Fruit fly (Drosophila melanogaster): ENCODE data around the gene CG46306.
A peak's percentile ranks its signal among the peaks of the same experiment; 100 is the strongest.

Gene CG46306

DNA sequence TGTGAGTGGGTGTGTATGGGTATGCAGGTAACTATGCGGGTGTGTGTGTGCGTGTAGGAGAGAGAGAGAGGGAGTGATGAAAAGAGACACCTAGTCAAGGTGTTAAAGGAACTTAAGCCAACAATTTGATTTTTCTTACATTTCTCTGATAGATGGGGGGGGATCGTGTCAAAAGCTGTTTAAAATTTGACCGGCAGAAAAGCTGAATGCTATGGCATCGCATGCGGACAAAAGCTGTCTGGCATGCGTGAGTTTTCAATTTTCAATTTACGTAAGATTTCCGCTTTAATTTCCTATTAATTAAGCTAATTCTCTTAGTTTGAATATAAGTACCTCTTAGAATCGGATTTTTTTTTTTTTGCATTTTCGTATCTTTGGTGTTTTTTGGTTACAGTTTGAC lies 4.6 kb upstream of the CG46306 start (continued):
- peak; percentile 14 for TF ChIP-seq CG3163 (GFP tag; optimal IDR thresholded peaks at IDR 0.05)
- peak; percentile 69 for TF ChIP-seq Dp (GFP tag; optimal IDR thresholded peaks at IDR 0.05)
- TF ChIP-seq dpn (GFP tag; optimal IDR thresholded peaks at IDR 0.05) = peak in 1 of 2 experiments; percentile 33
- TF ChIP-seq Gug (GFP tag; IDR thresholded peaks at IDR 0.05) = peak; percentile 14; the same call in 1 of the 4 replicates
- peak in 1 of 2 experiments; percentile 7 for TF ChIP-seq chif (GFP tag; optimal IDR thresholded peaks at IDR 0.05)
- no peak for TF ChIP-seq luna (GFP tag; optimal IDR thresholded peaks at IDR 0.05)
- peak; percentile 99 for TF ChIP-seq CG18011 (GFP tag; optimal IDR thresholded peaks at IDR 0.05)
- peak; percentile 7 for TF ChIP-seq CG2120 (GFP tag; optimal IDR thresholded peaks at IDR 0.05)
- no peak for TF ChIP-seq CG7556 (GFP tag; optimal IDR thresholded peaks at IDR 0.05)
- TF ChIP-seq CG2678 (tag; optimal IDR thresholded peaks at IDR 0.05) = no peak
- peak; percentile 87 for TF ChIP-seq stwl (tag; optimal IDR thresholded peaks at IDR 0.05)
- no peak for TF ChIP-seq hkb (optimal IDR thresholded peaks at IDR 0.05)
- TF ChIP-seq hkb (GFP tag; IDR thresholded peaks at IDR 0.05) = 0 out of 2 replicates have a peak, but pooled peaks have one; percentile 12
- TF ChIP-seq pzg (GFP tag; optimal IDR thresholded peaks at IDR 0.05) = peak; percentile 32
- TF ChIP-seq sob (GFP tag; IDR thresholded peaks at IDR 0.05) = peak; percentile 57; the same call in 1 of the 2 replicates
- peak; percentile 58; the same call in 2 of the 3 replicates for TF ChIP-seq Opbp (GFP tag; IDR thresholded peaks at IDR 0.05; ENCODE audit: partially characterized antibody)
- TF ChIP-seq CG9817 (tag; optimal IDR thresholded peaks at IDR 0.05) = peak; percentile 22
- TF ChIP-seq CG18764 (GFP tag; optimal IDR thresholded peaks at IDR 0.05) = no peak
- peak; percentile 43 for TF ChIP-seq MBD-R2 (GFP tag; IDR thresholded peaks at IDR 0.05)
- no peak for TF ChIP-seq lab (GFP tag; optimal IDR thresholded peaks at IDR 0.05)
- peak; percentile 15; the same call in 1 of the 2 replicates for TF ChIP-seq CG1024 (GFP tag; IDR thresholded peaks at IDR 0.05)
- no peak for TF ChIP-seq seq (GFP tag; IDR thresholded peaks at IDR 0.05)
- peak; percentile 64; the same call in 1 of the 2 replicates for TF ChIP-seq CG42726 (GFP tag; IDR thresholded peaks at IDR 0.05; ENCODE audit: partially characterized antibody)
- peak; percentile 14 for TF ChIP-seq Lhr (GFP tag; optimal IDR thresholded peaks at IDR 0.05)
- TF ChIP-seq Dip3 (GFP tag; optimal IDR thresholded peaks at IDR 0.05) = no peak
- 0 out of 3 replicates have a peak, but pooled peaks have one; percentile 33 for TF ChIP-seq ken (GFP tag; IDR thresholded peaks at IDR 0.05)
- TF ChIP-seq CG16863 (GFP tag; optimal IDR thresholded peaks at IDR 0.05) = no peak
- TF ChIP-seq CG4424 (GFP tag; optimal IDR thresholded peaks at IDR 0.05) = no peak
- peak; percentile 18; the same call in 1 of the 3 replicates for TF ChIP-seq CG6175 (GFP tag; IDR thresholded peaks at IDR 0.05)
- 0 out of 2 replicates have a peak, but pooled peaks have one; percentile 9 for TF ChIP-seq sisA (GFP tag; IDR thresholded peaks at IDR 0.05)
- peak; percentile 0 for TF ChIP-seq CHES-1-like (GFP tag; optimal IDR thresholded peaks at IDR 0.05)
- no peak for TF ChIP-seq CG17912 (GFP tag; optimal IDR thresholded peaks at IDR 0.05)
- no peak for TF ChIP-seq CG1647 (GFP tag; optimal IDR thresholded peaks at IDR 0.05)
- TF ChIP-seq CG10274 (GFP tag; optimal IDR thresholded peaks at IDR 0.05) = no peak
- TF ChIP-seq Gsc (GFP tag; IDR thresholded peaks at IDR 0.05) = no peak
- TF ChIP-seq E2f2 (GFP tag; IDR thresholded peaks at IDR 0.05) = peak; percentile 80
- TF ChIP-seq ind (GFP tag; optimal IDR thresholded peaks at IDR 0.05) = peak; percentile 20
- TF ChIP-seq row (GFP tag; IDR thresholded peaks at IDR 0.05) = peak; percentile 42; the same call in 2 of the 3 replicates
- TF ChIP-seq amos (GFP tag; IDR thresholded peaks at IDR 0.05; ENCODE audit: partially characterized antibody) = peak; percentile 38; the same call in 1 of the 2 replicates
- TF ChIP-seq Med (GFP tag) = peak; percentile 78
- peak; percentile 11; the same call in 1 of the 3 replicates for TF ChIP-seq Aef1 (GFP tag; IDR thresholded peaks at IDR 0.05)
- TF ChIP-seq CG5953 (GFP tag; IDR thresholded peaks at IDR 0.05) = 0 out of 2 replicates have a peak, but pooled peaks have one; percentile 33
- 0 out of 3 replicates have a peak, but pooled peaks have one; percentile 46 for TF ChIP-seq CG6791 (GFP tag; IDR thresholded peaks at IDR 0.05; ENCODE audit: partially characterized antibody)
- TF ChIP-seq gfzf (GFP tag; optimal IDR thresholded peaks at IDR 0.05) = peak; percentile 9
- TF ChIP-seq danr (GFP tag; IDR thresholded peaks at IDR 0.05) = no peak
- TF ChIP-seq CG11504 (tag; optimal IDR thresholded peaks at IDR 0.05) = peak; percentile 19
- peak; percentile 52; the same call in 1 of the 3 replicates for TF ChIP-seq CG34422 (GFP tag; IDR thresholded peaks at IDR 0.05)
- TF ChIP-seq Bgb (GFP tag; IDR thresholded peaks at IDR 0.05; ENCODE audit: partially characterized antibody) = peak; percentile 48; the same call in 1 of the 2 replicates
- TF ChIP-seq CG7839 (tag; optimal IDR thresholded peaks at IDR 0.05) = peak; percentile 30
- peak; percentile 29 for TF ChIP-seq mam (GFP tag; optimal IDR thresholded peaks at IDR 0.05)

Measured in whole organism, embryonic.